Worm (Caenorhabditis elegans) whole organism, L2 larva: ENCODE results near the gene pha-1.

Source experiments
- C34F6.9 ChIP-seq: fragments of 150-350 bp; optimal IDR thresholded peaks from 2 replicates; lab custom pipeline; 2014; ENCODE audit warnings: missing biosample characterization, missing genetic modification characterization
- F13H6.1 ChIP-seq: sonication (generic microtip); optimal IDR thresholded peaks from 2 replicates; lab custom pipeline; 2016; ENCODE audit warnings: missing genetic modification characterization, missing compliant biosample characterization
- Y55F3AM.14 ChIP-seq: fragments of 200-800 bp; sonication (Bioruptor generic); optimal IDR thresholded peaks from 2 replicates; lab custom pipeline; 2018; ENCODE audit warnings: mild to moderate bottlenecking, missing genetic modification characterization, missing compliant biosample characterization
- ZK546.5 ChIP-seq: sonication (generic microtip); optimal IDR thresholded peaks from 2 replicates; lab custom pipeline; 2017; ENCODE audit warnings: missing biosample characterization, missing genetic modification characterization
- aly-2 ChIP-seq: fragments of 150-350 bp; optimal IDR thresholded peaks from 2 replicates; lab custom pipeline; 2014; ENCODE audit warnings: missing biosample characterization, missing genetic modification characterization
- ceh-16 ChIP-seq: fragments of 150-350 bp; optimal IDR thresholded peaks from 2 replicates; lab custom pipeline; 2014; ENCODE audit warnings: missing biosample characterization, missing genetic modification characterization
- ceh-82 ChIP-seq: fragments of 150-350 bp; optimal IDR thresholded peaks from 2 replicates; lab custom pipeline; 2014; ENCODE audit warnings: missing biosample characterization, missing genetic modification characterization
- crh-2 ChIP-seq: sonication (generic microtip); optimal IDR thresholded peaks from 2 replicates; lab custom pipeline; 2017; ENCODE audit warnings: missing biosample characterization, missing genetic modification characterization
- dmd-4 ChIP-seq: sonication (generic microtip); optimal IDR thresholded peaks from 2 replicates; lab custom pipeline; 2017; ENCODE audit warnings: missing biosample characterization, missing genetic modification characterization
- elt-1 ChIP-seq: fragments of 150-350 bp; optimal IDR thresholded peaks from 2 replicates; lab custom pipeline; 2014; ENCODE audit warnings: missing biosample characterization, missing genetic modification characterization
- elt-3 ChIP-seq: sonication (generic microtip); optimal IDR thresholded peaks from 2 replicates; lab custom pipeline; 2017; ENCODE audit warnings: missing biosample characterization, missing genetic modification characterization
- lin-11 ChIP-seq: fragments of 150-350 bp; sonication (generic microtip); optimal IDR thresholded peaks from 2 replicates; lab custom pipeline; 2014; ENCODE audit warnings: missing biosample characterization, missing genetic modification characterization, inconsistent platforms, mixed read lengths
- lin-13 ChIP-seq: fragments of 150-350 bp; optimal IDR thresholded peaks from 2 replicates; lab custom pipeline; 2014; ENCODE audit warnings: missing biosample characterization, missing genetic modification reagents, missing genetic modification characterization
- lin-39 ChIP-seq: fragments of 150-350 bp; optimal IDR thresholded peaks from 2 replicates; lab custom pipeline; 2014; ENCODE audit warnings: missing biosample characterization, missing genetic modification reagents, missing genetic modification characterization
- lsy-2 ChIP-seq, 2 experiments: fragments of 150-350 bp in 1 of 2; sonication (generic microtip) in 1 of 2; optimal IDR thresholded peaks; 2 replicates each; lab custom pipeline; 2014 to 2017; ENCODE audit warnings: missing biosample characterization in 2 of 2, missing genetic modification characterization in 2 of 2
- mab-5 ChIP-seq: fragments of 150-350 bp; optimal IDR thresholded peaks from 2 replicates; lab custom pipeline; 2014; ENCODE audit warnings: missing biosample characterization, missing genetic modification characterization
- mdl-1 ChIP-seq, 2 experiments: fragments of 150-350 bp in 1 of 2; sonication (generic microtip) in 1 of 2; optimal IDR thresholded peaks; 2 replicates each; lab custom pipeline; 2017; ENCODE audit warnings: missing biosample characterization in 2 of 2, missing genetic modification characterization in 2 of 2
- nhr-11 ChIP-seq: fragments of 150-350 bp; optimal IDR thresholded peaks from 2 replicates; lab custom pipeline; 2014; ENCODE audit warnings: missing biosample characterization, missing genetic modification characterization
- nhr-12 ChIP-seq: fragments of 150-350 bp; optimal IDR thresholded peaks from 2 replicates; lab custom pipeline; 2014; ENCODE audit warnings: missing biosample characterization, missing genetic modification characterization
- nhr-129 ChIP-seq: fragments of 150-350 bp; optimal IDR thresholded peaks from 2 replicates; lab custom pipeline; 2014; ENCODE audit warnings: missing biosample characterization, missing genetic modification characterization
- nhr-237 ChIP-seq: fragments of 150-350 bp; optimal IDR thresholded peaks from 2 replicates; lab custom pipeline; 2014; ENCODE audit warnings: missing biosample characterization, missing genetic modification characterization
- nhr-25 ChIP-seq: fragments of 150-350 bp; sonication (generic microtip); optimal IDR thresholded peaks from 3 replicates; lab custom pipeline; 2014; ENCODE audit warnings: missing biosample characterization, missing genetic modification characterization
- nhr-6 ChIP-seq: fragments of 150-350 bp; optimal IDR thresholded peaks from 2 replicates; lab custom pipeline; 2014; ENCODE audit warnings: missing biosample characterization, missing genetic modification characterization
- nhr-77 ChIP-seq: fragments of 150-350 bp; optimal IDR thresholded peaks from 2 replicates; lab custom pipeline; 2014; ENCODE audit warnings: missing biosample characterization, missing genetic modification characterization
- skn-1 ChIP-seq: sonication (generic microtip); optimal IDR thresholded peaks from 2 replicates; lab custom pipeline; 2017; ENCODE audit warnings: missing biosample characterization, missing genetic modification characterization
- sma-9 ChIP-seq, 2 experiments: fragments of 150-350 bp in 1 of 2; sonication (generic microtip) in 1 of 2; optimal IDR thresholded peaks; 2 replicates each; lab custom pipeline; 2014 to 2016; ENCODE audit warnings: missing genetic modification characterization in 2 of 2, mild to moderate bottlenecking in 1 of 2, missing biosample characterization in 1 of 2, missing compliant biosample characterization in 1 of 2, missing genetic modification reagents in 1 of 2, moderate library complexity in 1 of 2
- unc-55 ChIP-seq: fragments of 150-350 bp; sonication (generic microtip); optimal IDR thresholded peaks from 3 replicates; lab custom pipeline; 2014; ENCODE audit warnings: missing biosample characterization, missing genetic modification reagents, missing genetic modification characterization
- unc-62 ChIP-seq: fragments of 150-350 bp; optimal IDR thresholded peaks from 2 replicates; lab custom pipeline; 2014; ENCODE audit warnings: missing biosample characterization, missing genetic modification reagents, missing genetic modification characterization
- zag-1 ChIP-seq: fragments of 150-350 bp; optimal IDR thresholded peaks from 2 replicates; lab custom pipeline; 2014; ENCODE audit warnings: missing biosample characterization, missing genetic modification characterization
- ztf-1 ChIP-seq: fragments of 200-800 bp; sonication (Bioruptor generic); conservative IDR thresholded peaks from 2 replicates; pipeline ENCODE4 v1.3.6; 2022; ENCODE audit warnings: missing genetic modification characterization, missing compliant biosample characterization
- ztf-11 ChIP-seq: sonication (generic microtip); optimal IDR thresholded peaks from 2 replicates; lab custom pipeline; 2017; ENCODE audit warnings: missing biosample characterization, missing genetic modification characterization
- ztf-4 ChIP-seq: fragments of 150-350 bp; optimal IDR thresholded peaks from 2 replicates; lab custom pipeline; 2014; ENCODE audit warnings: missing biosample characterization, missing genetic modification characterization

Gene pha-1

ce11 chrIII:11157099-11157498 is 25.5 kb downstream of the pha-1 start, which contains the start of gene Y47D3A.31:
TSS of gene Y47D3A.31 (minus strand) at chrIII:11157199.
- no peak for TF ChIP-seq zag-1 (tag; lab: Kevin White, UChicago)
- TF ChIP-seq elt-1 (tag; lab: Kevin White, UChicago), result no peak
- TF ChIP-seq nhr-11 (tag; lab: Kevin White, UChicago), result no peak
- no peak for TF ChIP-seq aly-2 (tag; lab: Kevin White, UChicago)
- no peak for TF ChIP-seq nhr-237 (tag; lab: Kevin White, UChicago)
- no peak for TF ChIP-seq ztf-11 (tag; lab: Kevin White, UChicago)
- TF ChIP-seq ZK546.5, result no peak
- TF ChIP-seq C34F6.9 (tag; lab: Kevin White, UChicago), result no peak
- TF ChIP-seq elt-3, result no peak
- TF ChIP-seq nhr-12 (tag; lab: Kevin White, UChicago), result no peak
- TF ChIP-seq ceh-16, result no peak
- no peak for TF ChIP-seq ztf-4 (tag; lab: Kevin White, UChicago)
- no peak for TF ChIP-seq nhr-129
- no peak for TF ChIP-seq nhr-25 (tag; lab: Kevin White, UChicago)
- no peak for TF ChIP-seq nhr-77 (tag; lab: Kevin White, UChicago)
- no peak for TF ChIP-seq sma-9 (GFP tag; optimal IDR thresholded peaks at IDR 0.05; lab: Kevin White, UChicago)
- TF ChIP-seq sma-9 (tag; optimal IDR thresholded peaks at IDR 0.05; lab: Kevin White, UChicago), result no peak

ce11 chrIII:11157916-11158315 is 26.3 kb downstream of the pha-1 start:
- TF ChIP-seq elt-1 (tag; lab: Kevin White, UChicago) (no peak), F13H6.1 (tag; lab: Kevin White, UChicago) (no peak), mdl-1 (tag; optimal IDR thresholded peaks at IDR 0.05; lab: Kevin White, UChicago) (no peak), nhr-11 (tag; lab: Kevin White, UChicago) (no peak), Y55F3AM.14 (GFP tag; lab: Kevin White, UChicago) (no peak), lin-11 (no peak), crh-2 (no peak), ztf-1 (GFP tag; lab: Robert Waterston, UW) (no peak), skn-1 (tag; lab: Kevin White, UChicago) (no peak), nhr-6 (tag; lab: Kevin White, UChicago) (no peak), unc-55 (GFP tag; lab: Kevin White, UChicago) (no peak), unc-62 (GFP tag; lab: Kevin White, UChicago) (no peak), lsy-2 (tag; optimal IDR thresholded peaks at IDR 0.05; lab: Kevin White, UChicago) (no peak), mab-5 (no peak), aly-2 (tag; lab: Kevin White, UChicago) (no peak), lin-13 (GFP tag; lab: Kevin White, UChicago) (no peak)

- TF ChIP-seq ceh-82, result no peak
- no peak for TF ChIP-seq unc-55 (GFP tag; lab: Kevin White, UChicago)
- TF ChIP-seq ceh-16, result no peak
These were observed 38.1 kb downstream of the pha-1 start for ce11 chrIII:11169680-11170079.

ce11 chrIII:11170509-11170908 is 38.9 kb downstream of the pha-1 start:
- TF ChIP-seq skn-1 (tag; lab: Kevin White, UChicago) (no peak), nhr-77 (tag; lab: Kevin White, UChicago) (no peak), dmd-4 (tag; lab: Kevin White, UChicago) (no peak), lin-39 (no peak), ceh-82 (no peak)

ce11 chrIII:11172232-11172713 is 40.7 kb downstream of the pha-1 start:
- no peak for TF ChIP-seq nhr-129
- TF ChIP-seq crh-2, result no peak
- no peak for TF ChIP-seq C34F6.9 (tag; lab: Kevin White, UChicago)
- TF ChIP-seq unc-55 (GFP tag; lab: Kevin White, UChicago), result no peak
- no peak for TF ChIP-seq ceh-16
- TF ChIP-seq, all 48 proteins: peak for 0

- TF ChIP-seq mdl-1 (tag; optimal IDR thresholded peaks at IDR 0.05; lab: Kevin White, UChicago) (no peak), lin-39 (no peak), sma-9 (GFP tag; optimal IDR thresholded peaks at IDR 0.05; lab: Kevin White, UChicago) (no peak), sma-9 (tag; optimal IDR thresholded peaks at IDR 0.05; lab: Kevin White, UChicago) (no peak), C34F6.9 (tag; lab: Kevin White, UChicago) (no peak)
These were observed 44.2 kb downstream of the pha-1 start for ce11 chrIII:11175642-11176217.
